Fruit fly (Drosophila melanogaster) whole organism, embryonic: Measurements from ENCODE around the gene CG14507.

Experiments used
- BEAF-32 ChIP-seq: fragments of 200-800 bp; sonication (Bioruptor generic); optimal IDR thresholded peaks from 3 replicates; lab custom pipeline; 2017; ENCODE audit warnings: missing biosample characterization, missing genetic modification characterization, mild to moderate bottlenecking, moderate library complexity, missing genetic modification reagents
- Bteb2 ChIP-seq: fragments of 200-800 bp; sonication (Bioruptor generic); optimal IDR thresholded peaks from 2 replicates; lab custom pipeline; 2016; ENCODE audit warnings: missing biosample characterization, missing genetic modification characterization
- CG10274 ChIP-seq: fragments of 200-800 bp; sonication (Bioruptor generic); optimal IDR thresholded peaks from 3 replicates; lab custom pipeline; 2017; ENCODE audit warnings: missing biosample characterization, mild to moderate bottlenecking, missing genetic modification characterization
- CG10431 ChIP-seq: fragments of 200-800 bp; sonication (Bioruptor generic); optimal IDR thresholded peaks from 3 replicates; lab custom pipeline; 2018; ENCODE audit warnings: missing biosample characterization, mild to moderate bottlenecking, missing genetic modification characterization
- CG10654 ChIP-seq: fragments of 200-800 bp; sonication (Bioruptor generic); optimal IDR thresholded peaks from 2 replicates; lab custom pipeline; 2016; ENCODE audit warnings: missing biosample characterization, missing genetic modification characterization
- CG11085 ChIP-seq: fragments of 200-800 bp; sonication (Bioruptor generic); IDR thresholded peaks from 2 replicates; pipeline ENCODE4 v1.3.6; 2022; ENCODE audit warnings: missing biosample characterization, missing genetic modification characterization
- CG11247 ChIP-seq: fragments of 200-800 bp; sonication (Bioruptor generic); IDR thresholded peaks from 2 replicates; pipeline ENCODE4 v1.3.6; 2022; ENCODE audit warnings: missing biosample characterization, missing genetic modification characterization
- CG11398 ChIP-seq: fragments of 200-800 bp; sonication (Bioruptor generic); optimal IDR thresholded peaks from 2 replicates; lab custom pipeline; 2016; ENCODE audit warnings: missing biosample characterization, missing genetic modification characterization
- CG13624 ChIP-seq: fragments of 200-800 bp; sonication (Bioruptor generic); optimal IDR thresholded peaks from 2 replicates; lab custom pipeline; 2016; ENCODE audit warnings: missing biosample characterization, missing genetic modification characterization
- CG14667 ChIP-seq: fragments of 200-800 bp; sonication (Bioruptor generic); IDR thresholded peaks from 2 replicates; pipeline ENCODE4 v1.3.6; 2022; ENCODE audit warnings: missing biosample characterization, missing genetic modification characterization
- CG14860 ChIP-seq: fragments of 200-800 bp; sonication (Bioruptor generic); IDR thresholded peaks from 3 replicates; pipeline ENCODE4 v1.3.6; 2022; ENCODE audit warnings: missing biosample characterization, missing genetic modification characterization; ENCODE audit not compliant: partially characterized antibody
- CG1603 ChIP-seq: fragments of 200-800 bp; sonication (Bioruptor generic); optimal IDR thresholded peaks from 2 replicates; lab custom pipeline; 2019; ENCODE audit warnings: missing biosample characterization, mild to moderate bottlenecking, missing genetic modification characterization, moderate library complexity
- CG17361 ChIP-seq: fragments of 200-800 bp; sonication (Bioruptor generic); IDR thresholded peaks from 3 replicates; pipeline ENCODE4 v1.3.6; 2022; ENCODE audit warnings: missing biosample characterization, missing genetic modification characterization
- CG17912 ChIP-seq: fragments of 200-800 bp; sonication (Bioruptor generic); optimal IDR thresholded peaks from 2 replicates; lab custom pipeline; 2018; ENCODE audit warnings: missing biosample characterization, mild to moderate bottlenecking, missing genetic modification characterization
- CG18262 ChIP-seq: fragments of 200-800 bp; optimal IDR thresholded peaks from 3 replicates; lab custom pipeline; 2019; ENCODE audit warnings: missing biosample characterization, mild to moderate bottlenecking, missing genetic modification characterization, moderate library complexity
- CG2116 ChIP-seq: fragments of 200-800 bp; sonication (Bioruptor generic); optimal IDR thresholded peaks from 3 replicates; lab custom pipeline; 2018; ENCODE audit warnings: missing biosample characterization, mild to moderate bottlenecking, missing genetic modification characterization
- CG2678 ChIP-seq: fragments of 200-800 bp; sonication (Bioruptor generic); optimal IDR thresholded peaks from 3 replicates; lab custom pipeline; 2019; ENCODE audit warnings: missing biosample characterization, mild to moderate bottlenecking, missing genetic modification characterization, moderate library complexity
- CG6654 ChIP-seq: fragments of 200-800 bp; sonication (Bioruptor generic); optimal IDR thresholded peaks from 2 replicates; lab custom pipeline; 2017; ENCODE audit warnings: missing biosample characterization, mild to moderate bottlenecking, missing genetic modification characterization
- CG6791 ChIP-seq: fragments of 200-800 bp; sonication (Bioruptor generic); IDR thresholded peaks from 3 replicates; pipeline ENCODE4 v1.3.6; 2022; ENCODE audit warnings: missing biosample characterization, missing genetic modification characterization; ENCODE audit not compliant: partially characterized antibody
- CG7372 ChIP-seq: fragments of 200-800 bp; sonication (Bioruptor generic); IDR thresholded peaks from 2 replicates; pipeline ENCODE4 v1.3.6; 2022; ENCODE audit warnings: missing biosample characterization, missing genetic modification characterization
- CG9609 ChIP-seq: fragments of 200-800 bp; sonication (Bioruptor generic); optimal IDR thresholded peaks from 3 replicates; lab custom pipeline; 2016; ENCODE audit warnings: missing biosample characterization, missing genetic modification characterization
- D ChIP-seq, 2 experiments: fragments of 200-800 bp in 1 of 2; fragments of >200 bp in 1 of 2; sonication (Bioruptor generic) in 1 of 2; optimal IDR thresholded peaks; 2 replicates in 1 of 2; 3 replicates in 1 of 2; lab custom pipeline; 2017; ENCODE audit warnings: mild to moderate bottlenecking in 1 of 2, missing biosample characterization in 1 of 2, missing genetic modification characterization in 1 of 2, missing genetic modification reagents in 1 of 2
- Dip3 ChIP-seq: fragments of 200-800 bp; sonication (Bioruptor generic); optimal IDR thresholded peaks from 3 replicates; lab custom pipeline; 2016; ENCODE audit warnings: missing biosample characterization, missing genetic modification characterization
- Drgx ChIP-seq: fragments of 200-800 bp; sonication (Bioruptor generic); IDR thresholded peaks from 2 replicates; pipeline ENCODE4 v1.3.6; 2022; ENCODE audit warnings: missing biosample characterization, missing genetic modification characterization
- GATAe ChIP-seq: fragments of 200-800 bp; sonication (Bioruptor generic); conservative IDR thresholded peaks from 2 replicates; pipeline ENCODE4 v1.3.6; 2022; ENCODE audit warnings: missing biosample characterization, missing genetic modification characterization
- MESR4 ChIP-seq: fragments of 200-800 bp; sonication (Bioruptor generic); optimal IDR thresholded peaks from 2 replicates; lab custom pipeline; 2018; ENCODE audit warnings: missing biosample characterization, mild to moderate bottlenecking, missing genetic modification characterization, moderate library complexity
- Mrtf ChIP-seq: fragments of 200-800 bp; sonication (Bioruptor generic); IDR thresholded peaks from 3 replicates; pipeline ENCODE4 v1.3.6; 2022; ENCODE audit warnings: missing biosample characterization, missing genetic modification characterization
- Oaz ChIP-seq: fragments of 200-800 bp; sonication (Bioruptor generic); IDR thresholded peaks from 2 replicates; pipeline ENCODE4 v1.3.6; 2022; ENCODE audit warnings: missing biosample characterization, missing genetic modification characterization
- Oli ChIP-seq: fragments of 200-800 bp; sonication (Bioruptor generic); optimal IDR thresholded peaks from 2 replicates; lab custom pipeline; 2018; ENCODE audit warnings: missing biosample characterization, mild to moderate bottlenecking, missing genetic modification characterization, moderate library complexity
- Poxn ChIP-seq: fragments of 200-800 bp; sonication (Bioruptor generic); IDR thresholded peaks from 2 replicates; pipeline ENCODE4 v1.3.6; 2022; ENCODE audit warnings: missing biosample characterization, missing genetic modification characterization
- Scr ChIP-seq: fragments of 200-800 bp; sonication (Bioruptor generic); IDR thresholded peaks from 2 replicates; pipeline ENCODE4 v1.3.6; 2022; ENCODE audit warnings: missing biosample characterization, missing genetic modification characterization; ENCODE audit not compliant: partially characterized antibody
- YL-1 ChIP-seq: fragments of 200-800 bp; sonication (Bioruptor generic); optimal IDR thresholded peaks from 3 replicates; lab custom pipeline; 2017; ENCODE audit warnings: missing biosample characterization, mild to moderate bottlenecking, missing genetic modification characterization
- gt ChIP-seq: fragments of 200-800 bp; sonication (Bioruptor generic); IDR thresholded peaks from 2 replicates; pipeline ENCODE4 v1.3.6; 2022; ENCODE audit warnings: missing biosample characterization, missing genetic modification characterization
- her ChIP-seq: fragments of 200-800 bp; sonication (Bioruptor generic); optimal IDR thresholded peaks from 2 replicates; lab custom pipeline; 2016; ENCODE audit warnings: missing biosample characterization, missing genetic modification characterization
- klu ChIP-seq: fragments of 200-800 bp; sonication (Bioruptor generic); IDR thresholded peaks from 2 replicates; pipeline ENCODE4 v1.3.6; 2022; ENCODE audit warnings: missing biosample characterization, missing genetic modification characterization
- kni ChIP-seq: fragments of 200-800 bp; sonication (Bioruptor generic); optimal IDR thresholded peaks from 3 replicates; lab custom pipeline; 2017; ENCODE audit warnings: mild to moderate bottlenecking, missing biosample characterization, missing genetic modification reagents, missing genetic modification characterization
- lola ChIP-seq, 3 experiments: fragments of >200 bp in 2 of 3; fragments of 200-800 bp in 1 of 3; sonication (Bioruptor generic) in 1 of 3; optimal IDR thresholded peaks; 2 replicates each; lab custom pipeline; 2017 to 2019; ENCODE audit warnings: missing biosample characterization in 3 of 3, missing genetic modification characterization in 3 of 3, mild to moderate bottlenecking in 1 of 3, moderate library complexity in 1 of 3
- maf-S ChIP-seq: fragments of 200-800 bp; sonication (Bioruptor generic); optimal IDR thresholded peaks from 2 replicates; lab custom pipeline; 2016; ENCODE audit warnings: missing biosample characterization, missing genetic modification characterization
- mld ChIP-seq: fragments of 200-800 bp; sonication (Bioruptor generic); IDR thresholded peaks from 3 replicates; pipeline ENCODE4 v1.3.6; 2022; ENCODE audit warnings: missing biosample characterization, missing genetic modification characterization; ENCODE audit not compliant: partially characterized antibody
- org-1 ChIP-seq: fragments of 200-800 bp; sonication (Bioruptor generic); optimal IDR thresholded peaks from 2 replicates; lab custom pipeline; 2017; ENCODE audit warnings: missing biosample characterization, missing genetic modification characterization
- repo ChIP-seq: fragments of 200-800 bp; sonication (Bioruptor generic); optimal IDR thresholded peaks from 2 replicates; lab custom pipeline; 2016; ENCODE audit warnings: missing biosample characterization, missing genetic modification characterization
- sd ChIP-seq: fragments of 200-800 bp; sonication (Bioruptor generic); optimal IDR thresholded peaks from 3 replicates; lab custom pipeline; 2018; ENCODE audit warnings: missing biosample characterization, mild to moderate bottlenecking, missing genetic modification characterization, moderate library complexity
- sens-2 ChIP-seq: fragments of 200-800 bp; sonication (Bioruptor generic); IDR thresholded peaks from 2 replicates; pipeline ENCODE4 v1.3.6; 2022; ENCODE audit warnings: missing biosample characterization, missing genetic modification characterization
- slou ChIP-seq: fragments of 200-800 bp; sonication (Bioruptor generic); optimal IDR thresholded peaks from 3 replicates; lab custom pipeline; 2016; ENCODE audit warnings: missing biosample characterization, missing genetic modification characterization
- tgo ChIP-seq: fragments of 200-800 bp; sonication (Bioruptor generic); IDR thresholded peaks from 3 replicates; pipeline ENCODE4 v1.3.6; 2022; ENCODE audit warnings: missing biosample characterization, missing genetic modification characterization
- trh ChIP-seq: fragments of 200-800 bp; sonication (Bioruptor generic); optimal IDR thresholded peaks from 2 replicates; lab custom pipeline; 2016; ENCODE audit warnings: missing biosample characterization, missing genetic modification characterization
- wdn ChIP-seq: fragments of 200-800 bp; sonication (Bioruptor generic); IDR thresholded peaks from 2 replicates; pipeline ENCODE4 v1.3.6; 2022; ENCODE audit warnings: missing biosample characterization, missing genetic modification characterization
- yki ChIP-seq: fragments of >200 bp; optimal IDR thresholded peaks from 3 replicates; lab custom pipeline; 2018

The CG14507 gene

dm6 chr3R:29204612-29205480, 22.7 kb downstream of the CG14507 start (continued):
- TF ChIP-seq YL-1 (GFP tag; lab: Kevin White, UChicago) = no peak
- peak; percentile 27; the same call in 1 of the 2 replicates for TF ChIP-seq Oaz (GFP tag; lab: Robert Waterston, UW)
- TF ChIP-seq Poxn = no peak
- TF ChIP-seq BEAF-32 (GFP tag; lab: Kevin White, UChicago) = no peak
- no peak for TF ChIP-seq GATAe (GFP tag; lab: Robert Waterston, UW)
- peak; percentile 49; the same call in 1 of the 2 replicates for TF ChIP-seq gt (GFP tag; lab: Robert Waterston, UW)
- peak; percentile 92 for TF ChIP-seq CG1603 (tag; lab: Kevin White, UChicago)
- TF ChIP-seq CG10654 (GFP tag; lab: Kevin White, UChicago) = peak; percentile 76
- TF ChIP-seq CG7372 = peak; percentile 48; the same call in 1 of the 2 replicates
- no peak for TF ChIP-seq Dip3 (GFP tag; lab: Kevin White, UChicago)
- TF ChIP-seq Mrtf (GFP tag; lab: Robert Waterston, UW) = peak; percentile 68; the same call in 2 of the 3 replicates
- TF ChIP-seq CG10431 = peak; percentile 29
- TF ChIP-seq CG14860 = no peak
- TF ChIP-seq wdn (GFP tag; lab: Robert Waterston, UW) = peak; percentile 44; the same call in 1 of the 2 replicates
- no peak for TF ChIP-seq D (optimal IDR thresholded peaks at IDR 0.05; lab: Kevin White, UChicago)
- TF ChIP-seq D (GFP tag; optimal IDR thresholded peaks at IDR 0.05; lab: Kevin White, UChicago) = peak; percentile 87
- TF ChIP-seq tgo = peak; percentile 69
- peak; percentile 18 for TF ChIP-seq sd (tag; lab: Kevin White, UChicago)
- peak; percentile 72 for TF ChIP-seq maf-S (GFP tag; lab: Kevin White, UChicago)
- peak; percentile 84 for TF ChIP-seq Oli
- peak; percentile 54 for TF ChIP-seq CG14667
- peak; percentile 52 for TF ChIP-seq Bteb2 (GFP tag; lab: Kevin White, UChicago)
- peak; percentile 15 for TF ChIP-seq kni (GFP tag; lab: Kevin White, UChicago)
- TF ChIP-seq CG9609 (GFP tag; lab: Kevin White, UChicago) = peak; percentile 72
- TF ChIP-seq mld (GFP tag; lab: Robert Waterston, UW) = no peak
- TF ChIP-seq her = peak; percentile 58
- TF ChIP-seq CG17912 = no peak
- TF ChIP-seq yki = no peak
- TF ChIP-seq CG11085 = no peak
- peak; percentile 62 for TF ChIP-seq Drgx (GFP tag; lab: Robert Waterston, UW)
- TF ChIP-seq Scr (GFP tag; lab: Robert Waterston, UW) = no peak
- TF ChIP-seq CG18262 = peak; percentile 86
- TF ChIP-seq CG2116 (GFP tag; lab: Kevin White, UChicago) = peak; percentile 29
- TF ChIP-seq CG10274 (GFP tag; lab: Kevin White, UChicago) = peak; percentile 13
- peak; percentile 59 for TF ChIP-seq CG6654 (GFP tag; lab: Kevin White, UChicago)
- no peak for TF ChIP-seq trh (GFP tag; lab: Kevin White, UChicago)
- TF ChIP-seq CG2678 (tag; lab: Kevin White, UChicago) = peak; percentile 84
- no peak for TF ChIP-seq MESR4
- TF ChIP-seq klu = 0 out of 2 replicates have a peak, but pooled peaks have one; percentile 7
- TF ChIP-seq lola (GFP tag; optimal IDR thresholded peaks at IDR 0.05; lab: Kevin White, UChicago) = peak in 1 of 3 experiments; percentile 80
- no peak for TF ChIP-seq CG6791 (GFP tag; lab: Robert Waterston, UW)
- peak; percentile 66 for TF ChIP-seq repo
- TF ChIP-seq sens-2 (GFP tag; lab: Robert Waterston, UW) = peak; percentile 68
- TF ChIP-seq CG11247 (GFP tag; lab: Robert Waterston, UW) = peak; percentile 32; the same call in 1 of the 2 replicates
- no peak for TF ChIP-seq slou (GFP tag; lab: Kevin White, UChicago)
- peak; percentile 75 for TF ChIP-seq CG11398 (GFP tag; lab: Kevin White, UChicago)
- peak; percentile 19 for TF ChIP-seq CG13624 (GFP tag; lab: Kevin White, UChicago)
- peak; percentile 65 for TF ChIP-seq org-1 (GFP tag; lab: Kevin White, UChicago)
- peak; percentile 87 for TF ChIP-seq CG17361 (GFP tag; lab: Robert Waterston, UW)
